Fruit fly (Drosophila melanogaster): ENCODE measurements around the gene CG4884.

CG4884 gene

DNA sequence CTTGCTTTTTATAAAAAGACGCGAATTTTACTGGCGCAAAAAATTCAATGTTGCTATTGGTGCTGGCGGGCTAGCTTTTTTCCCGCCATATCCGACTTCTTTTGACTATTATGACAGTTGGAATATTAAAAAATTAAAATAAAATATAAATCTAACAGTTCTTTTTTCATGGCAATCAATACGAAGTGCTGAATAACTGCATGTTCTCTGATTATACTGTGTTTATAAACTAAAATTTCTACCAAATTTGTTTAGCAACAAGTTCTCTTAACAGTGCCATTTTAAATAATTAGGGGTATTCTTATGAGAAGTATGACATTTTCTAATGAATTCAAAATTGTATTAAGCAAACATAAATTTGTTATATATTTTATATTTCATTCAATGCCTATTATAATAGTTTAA, 39.7 kb downstream of the CG4884 start, which contains the start of gene Boh1 (continued):
- no peak for TF ChIP-seq CG2875 (GFP tag; optimal IDR thresholded peaks at IDR 0.05)
- TF ChIP-seq kah (GFP tag; optimal IDR thresholded peaks at IDR 0.05), result no peak
- TF ChIP-seq CG11085 (GFP tag; IDR thresholded peaks at IDR 0.05), result no peak
- TF ChIP-seq hb (GFP tag; IDR thresholded peaks at IDR 0.05; ENCODE audit: partially characterized antibody), result no peak
- no peak for TF ChIP-seq Sry-δ (GFP tag; optimal IDR thresholded peaks at IDR 0.05)
- no peak for TF ChIP-seq en (GFP tag; optimal IDR thresholded peaks at IDR 0.05)
- peak; percentile 13 for TF ChIP-seq lbe (GFP tag; optimal IDR thresholded peaks at IDR 0.05)
- TF ChIP-seq pnt (GFP tag; optimal IDR thresholded peaks at IDR 0.05), result no peak
- TF ChIP-seq Optix (GFP tag; IDR thresholded peaks at IDR 0.05), result no peak
- no peak for TF ChIP-seq CG12236 (GFP tag; optimal IDR thresholded peaks at IDR 0.05)
- TF ChIP-seq CG2678 (tag; optimal IDR thresholded peaks at IDR 0.05), result peak; percentile 60
- peak; percentile 22 for TF ChIP-seq CG33213 (GFP tag; optimal IDR thresholded peaks at IDR 0.05)
- peak; percentile 70 for TF ChIP-seq CG31441 (GFP tag; IDR thresholded peaks at IDR 0.05)
- TF ChIP-seq nerfin-2 (GFP tag; IDR thresholded peaks at IDR 0.05; ENCODE audit: partially characterized antibody), result no peak
- TF ChIP-seq CG9876 (GFP tag; optimal IDR thresholded peaks at IDR 0.05), result no peak
- TF ChIP-seq nerfin-1 (tag; optimal IDR thresholded peaks at IDR 0.05), result peak; percentile 24
- TF ChIP-seq CG32767 (GFP tag; IDR thresholded peaks at IDR 0.05), result no peak
- TF ChIP-seq Meics (GFP tag; optimal IDR thresholded peaks at IDR 0.05), result peak; percentile 30
- no peak for TF ChIP-seq toy (GFP tag; IDR thresholded peaks at IDR 0.05)
- peak in 1 of 2 experiments; percentile 7 for TF ChIP-seq Pdp1 (GFP tag; optimal IDR thresholded peaks at IDR 0.05)
- TF ChIP-seq Hmx (GFP tag; optimal IDR thresholded peaks at IDR 0.05), result no peak
- no peak for TF ChIP-seq D (optimal IDR thresholded peaks at IDR 0.05)
- TF ChIP-seq D (GFP tag; optimal IDR thresholded peaks at IDR 0.05), result no peak
- TF ChIP-seq slou (GFP tag; optimal IDR thresholded peaks at IDR 0.05), result no peak
- TF ChIP-seq sens-2 (GFP tag; IDR thresholded peaks at IDR 0.05), result no peak
- peak; percentile 2 for TF ChIP-seq CG9817 (tag; optimal IDR thresholded peaks at IDR 0.05)
- peak; percentile 42 for TF ChIP-seq B-H2 (GFP tag; optimal IDR thresholded peaks at IDR 0.05)
- TF ChIP-seq dmrt11E (tag; optimal IDR thresholded peaks at IDR 0.05), result peak; percentile 14
- TF ChIP-seq CG12659 (GFP tag; optimal IDR thresholded peaks at IDR 0.05), result peak; percentile 39
- TF ChIP-seq dan (GFP tag; IDR thresholded peaks at IDR 0.05), result no peak
- no peak for TF ChIP-seq CrebB (tag; optimal IDR thresholded peaks at IDR 0.05)
- no peak for TF ChIP-seq Asciz (GFP tag; optimal IDR thresholded peaks at IDR 0.05)
- TF ChIP-seq Usf (GFP tag; optimal IDR thresholded peaks at IDR 0.05), result no peak
- no peak for TF ChIP-seq Lim3 (GFP tag; IDR thresholded peaks at IDR 0.05)
- peak; percentile 24; the same call in 1 of the 3 replicates for TF ChIP-seq tgo (GFP tag; IDR thresholded peaks at IDR 0.05)
- TF ChIP-seq zfh2 (GFP tag; optimal IDR thresholded peaks at IDR 0.05), result no peak
- peak; percentile 8 for TF ChIP-seq twi (tag; optimal IDR thresholded peaks at IDR 0.05)
- no peak for TF ChIP-seq ro (GFP tag; IDR thresholded peaks at IDR 0.05)
- peak; percentile 15 for TF ChIP-seq CG12155 (GFP tag; optimal IDR thresholded peaks at IDR 0.05)
- TF ChIP-seq Hsf (GFP tag; optimal IDR thresholded peaks at IDR 0.05), result no peak
- no peak for TF ChIP-seq wdn (GFP tag; IDR thresholded peaks at IDR 0.05)
- no peak for TF ChIP-seq Dad (GFP tag; optimal IDR thresholded peaks at IDR 0.05)
- TF ChIP-seq stc (GFP tag; IDR thresholded peaks at IDR 0.05), result no peak
- TF ChIP-seq Oaz (GFP tag; IDR thresholded peaks at IDR 0.05), result no peak
- no peak for TF ChIP-seq Hr78 (GFP tag; optimal IDR thresholded peaks at IDR 0.05)
- TF ChIP-seq pho (GFP tag; optimal IDR thresholded peaks at IDR 0.05), result no peak
- TF ChIP-seq CG12071 (GFP tag; optimal IDR thresholded peaks at IDR 0.05), result no peak
- no peak for TF ChIP-seq danr (GFP tag; IDR thresholded peaks at IDR 0.05)
- TF ChIP-seq CG6791 (GFP tag; IDR thresholded peaks at IDR 0.05; ENCODE audit: partially characterized antibody), result no peak
- no peak for TF ChIP-seq mirr (GFP tag; optimal IDR thresholded peaks at IDR 0.05)
- TF ChIP-seq esg (GFP tag; conservative IDR thresholded peaks at IDR 0.05), result no peak
- no peak for TF ChIP-seq CG10543 (GFP tag; optimal IDR thresholded peaks at IDR 0.05)
